Fruit fly (Drosophila melanogaster) whole organism, embryonic: ENCODE results near the gene CG9782.

Experiments
- CG10654 ChIP-seq: fragments of 200-800 bp; sonication (Bioruptor generic); optimal IDR thresholded peaks from 2 replicates; lab custom pipeline; 2016; ENCODE audit warnings: missing biosample characterization, missing genetic modification characterization
- CG11560 ChIP-seq: fragments of 200-800 bp; sonication (Bioruptor generic); IDR thresholded peaks from 3 replicates; pipeline ENCODE4 v1.3.6; 2022; ENCODE audit warnings: missing biosample characterization, missing genetic modification characterization
- CG11696 ChIP-seq: fragments of 200-800 bp; sonication (Bioruptor generic); IDR thresholded peaks from 2 replicates; pipeline ENCODE4 v1.3.6; 2022; ENCODE audit warnings: missing biosample characterization, missing genetic modification characterization
- CG12071 ChIP-seq: fragments of 200-800 bp; sonication (Bioruptor generic); optimal IDR thresholded peaks from 3 replicates; lab custom pipeline; 2018; ENCODE audit warnings: missing biosample characterization, mild to moderate bottlenecking, missing genetic modification characterization
- CG12769 ChIP-seq: fragments of 200-800 bp; sonication (Bioruptor generic); optimal IDR thresholded peaks from 2 replicates; lab custom pipeline; 2019; ENCODE audit warnings: missing biosample characterization, mild to moderate bottlenecking, missing genetic modification characterization, moderate library complexity
- CG17568 ChIP-seq: fragments of 200-800 bp; sonication (Bioruptor generic); optimal IDR thresholded peaks from 2 replicates; lab custom pipeline; 2018; ENCODE audit warnings: missing biosample characterization, mild to moderate bottlenecking, missing genetic modification characterization, moderate library complexity
- CG32772 ChIP-seq: fragments of 200-800 bp; sonication (Bioruptor generic); IDR thresholded peaks from 2 replicates; pipeline ENCODE4 v1.3.6; 2022; ENCODE audit warnings: missing biosample characterization, missing genetic modification characterization
- CG4360 ChIP-seq: fragments of 200-800 bp; sonication (Bioruptor generic); IDR thresholded peaks from 2 replicates; pipeline ENCODE4 v1.3.6; 2022; ENCODE audit warnings: missing biosample characterization, missing genetic modification characterization
- CG43689 ChIP-seq: fragments of 200-800 bp; sonication (Bioruptor generic); IDR thresholded peaks from 2 replicates; pipeline ENCODE4 v1.3.6; 2022; ENCODE audit warnings: missing biosample characterization, missing genetic modification characterization
- CG4617 ChIP-seq: fragments of 200-800 bp; sonication (Bioruptor generic); optimal IDR thresholded peaks from 3 replicates; lab custom pipeline; 2016; ENCODE audit warnings: missing biosample characterization, missing genetic modification characterization, borderline replicate concordance
- CG6654 ChIP-seq: fragments of 200-800 bp; sonication (Bioruptor generic); optimal IDR thresholded peaks from 2 replicates; lab custom pipeline; 2017; ENCODE audit warnings: missing biosample characterization, mild to moderate bottlenecking, missing genetic modification characterization
- CG6813 ChIP-seq: fragments of 200-800 bp; sonication (Bioruptor generic); optimal IDR thresholded peaks from 2 replicates; lab custom pipeline; 2017; ENCODE audit warnings: missing biosample characterization, missing genetic modification characterization, mild to moderate bottlenecking, moderate library complexity, missing genetic modification reagents
- CG7357 ChIP-seq: fragments of 200-800 bp; sonication (Bioruptor generic); IDR thresholded peaks from 3 replicates; pipeline ENCODE4 v1.3.6; 2022; ENCODE audit warnings: missing biosample characterization, missing genetic modification characterization
- CG7928 ChIP-seq: fragments of 200-800 bp; sonication (Bioruptor generic); optimal IDR thresholded peaks from 2 replicates; lab custom pipeline; 2017; ENCODE audit warnings: missing biosample characterization, mild to moderate bottlenecking, missing genetic modification characterization
- CG8281 ChIP-seq: fragments of 200-800 bp; sonication (Bioruptor generic); optimal IDR thresholded peaks from 2 replicates; lab custom pipeline; 2018; ENCODE audit warnings: missing biosample characterization, mild to moderate bottlenecking, missing genetic modification characterization, moderate library complexity
- CG9797 ChIP-seq: fragments of 200-800 bp; sonication (Bioruptor generic); optimal IDR thresholded peaks from 3 replicates; lab custom pipeline; 2018; ENCODE audit warnings: missing biosample characterization, mild to moderate bottlenecking, missing genetic modification characterization
- CTCF ChIP-seq: fragments of 200-800 bp; sonication (Bioruptor generic); optimal IDR thresholded peaks from 2 replicates; lab custom pipeline; 2017; ENCODE audit warnings: missing biosample characterization, mild to moderate bottlenecking, missing genetic modification characterization, moderate library complexity
- Camta ChIP-seq: fragments of 200-800 bp; sonication (Bioruptor generic); optimal IDR thresholded peaks from 2 replicates; lab custom pipeline; 2016; ENCODE audit warnings: missing biosample characterization, missing genetic modification characterization
- D ChIP-seq, 2 experiments: fragments of 200-800 bp in 1 of 2; fragments of >200 bp in 1 of 2; sonication (Bioruptor generic) in 1 of 2; optimal IDR thresholded peaks; 2 replicates in 1 of 2; 3 replicates in 1 of 2; lab custom pipeline; 2017; ENCODE audit warnings: mild to moderate bottlenecking in 1 of 2, missing biosample characterization in 1 of 2, missing genetic modification characterization in 1 of 2, missing genetic modification reagents in 1 of 2
- Dip2 ChIP-seq: fragments of 200-800 bp; sonication (Bioruptor generic); IDR thresholded peaks from 2 replicates; pipeline ENCODE4 v1.3.6; 2022; ENCODE audit warnings: missing biosample characterization, missing genetic modification characterization
- GATAe ChIP-seq: fragments of 200-800 bp; sonication (Bioruptor generic); conservative IDR thresholded peaks from 2 replicates; pipeline ENCODE4 v1.3.6; 2022; ENCODE audit warnings: missing biosample characterization, missing genetic modification characterization
- HHEX ChIP-seq: fragments of 200-800 bp; sonication (Bioruptor generic); optimal IDR thresholded peaks from 3 replicates; lab custom pipeline; 2017; ENCODE audit warnings: missing biosample characterization, mild to moderate bottlenecking, missing genetic modification characterization, missing genetic modification reagents
- HLH3B ChIP-seq: fragments of 200-800 bp; sonication (Bioruptor generic); IDR thresholded peaks from 2 replicates; pipeline ENCODE4 v1.3.6; 2022; ENCODE audit warnings: missing biosample characterization, missing genetic modification characterization
- MBD-R2 ChIP-seq: fragments of 200-800 bp; sonication (Bioruptor generic); IDR thresholded peaks from 2 replicates; pipeline ENCODE4 v1.3.6; 2022; ENCODE audit warnings: missing biosample characterization, missing genetic modification characterization
- MESR4 ChIP-seq: fragments of 200-800 bp; sonication (Bioruptor generic); optimal IDR thresholded peaks from 2 replicates; lab custom pipeline; 2018; ENCODE audit warnings: missing biosample characterization, mild to moderate bottlenecking, missing genetic modification characterization, moderate library complexity
- Myb ChIP-seq: fragments of 200-800 bp; sonication (Bioruptor generic); optimal IDR thresholded peaks from 2 replicates; lab custom pipeline; 2016; ENCODE audit warnings: missing biosample characterization, missing genetic modification characterization
- Nf-YC ChIP-seq: fragments of 200-800 bp; optimal IDR thresholded peaks from 3 replicates; lab custom pipeline; 2019; ENCODE audit warnings: missing biosample characterization, mild to moderate bottlenecking, missing genetic modification characterization, moderate library complexity
- Oaz ChIP-seq: fragments of 200-800 bp; sonication (Bioruptor generic); IDR thresholded peaks from 2 replicates; pipeline ENCODE4 v1.3.6; 2022; ENCODE audit warnings: missing biosample characterization, missing genetic modification characterization
- Opbp ChIP-seq: fragments of 200-800 bp; sonication (Bioruptor generic); IDR thresholded peaks from 3 replicates; pipeline ENCODE4 v1.3.6; 2022; ENCODE audit warnings: missing biosample characterization, missing genetic modification characterization; ENCODE audit not compliant: partially characterized antibody
- PHDP ChIP-seq: fragments of 200-800 bp; sonication (Bioruptor generic); optimal IDR thresholded peaks from 3 replicates; lab custom pipeline; 2018; ENCODE audit warnings: missing biosample characterization, mild to moderate bottlenecking, missing genetic modification characterization, moderate library complexity
- Rfx ChIP-seq: fragments of 200-800 bp; sonication (Bioruptor generic); IDR thresholded peaks from 2 replicates; pipeline ENCODE4 v1.3.6; 2022; ENCODE audit warnings: missing biosample characterization, missing genetic modification characterization
- Sin3A ChIP-seq: fragments of >200 bp; optimal IDR thresholded peaks from 2 replicates; lab custom pipeline; 2018
- Spps ChIP-seq: fragments of 200-800 bp; sonication (Bioruptor generic); optimal IDR thresholded peaks from 2 replicates; lab custom pipeline; 2018; ENCODE audit warnings: missing biosample characterization, mild to moderate bottlenecking, missing genetic modification characterization
- Stat92E ChIP-seq, 3 experiments: fragments of >200 bp in 2 of 3; fragments of 200-800 bp in 1 of 3; sonication (Bioruptor generic) in 1 of 3; optimal IDR thresholded peaks; 2 replicates each; lab custom pipeline; 2017 to 2019; ENCODE audit warnings: missing biosample characterization in 3 of 3, missing genetic modification characterization in 3 of 3, mild to moderate bottlenecking in 1 of 3, moderate library complexity in 1 of 3
- Trl ChIP-seq, 3 experiments: fragments of >200 bp in 2 of 3; fragments of 200-800 bp in 1 of 3; sonication (Bioruptor generic) in 1 of 3; optimal IDR thresholded peaks; 2 replicates in 1 of 3; 3 replicates in 2 of 3; lab custom pipeline; 2016 to 2017; ENCODE audit warnings: missing biosample characterization in 1 of 3, missing genetic modification characterization in 1 of 3
- bcd ChIP-seq: fragments of 200-800 bp; sonication (Bioruptor generic); optimal IDR thresholded peaks from 2 replicates; lab custom pipeline; 2017; ENCODE audit warnings: missing biosample characterization, mild to moderate bottlenecking, missing genetic modification characterization
- chm ChIP-seq: fragments of 200-800 bp; sonication (Bioruptor generic); IDR thresholded peaks from 2 replicates; pipeline ENCODE4 v1.3.6; 2022; ENCODE audit warnings: missing biosample characterization, missing genetic modification characterization
- ci ChIP-seq: fragments of 200-800 bp; sonication (Bioruptor generic); IDR thresholded peaks from 3 replicates; pipeline ENCODE4 v1.3.6; 2022; ENCODE audit warnings: missing biosample characterization, missing genetic modification characterization
- ems ChIP-seq: fragments of 200-800 bp; sonication (Bioruptor generic); optimal IDR thresholded peaks from 3 replicates; lab custom pipeline; 2016; ENCODE audit warnings: missing biosample characterization, missing genetic modification characterization
- en ChIP-seq: fragments of 200-800 bp; sonication (Bioruptor generic); optimal IDR thresholded peaks from 2 replicates; lab custom pipeline; 2016; ENCODE audit warnings: missing biosample characterization, missing genetic modification characterization
- esg ChIP-seq: fragments of 200-800 bp; sonication (Bioruptor generic); conservative IDR thresholded peaks from 2 replicates; pipeline ENCODE4 v1.3.6; 2022; ENCODE audit warnings: missing biosample characterization, missing genetic modification characterization
- grau ChIP-seq: fragments of 200-800 bp; optimal IDR thresholded peaks from 3 replicates; lab custom pipeline; 2019; ENCODE audit warnings: missing biosample characterization, mild to moderate bottlenecking, missing genetic modification characterization, moderate library complexity
- h ChIP-seq: fragments of >200 bp; optimal IDR thresholded peaks from 2 replicates; lab custom pipeline; 2017
- ham ChIP-seq: fragments of 200-800 bp; sonication (Bioruptor generic); IDR thresholded peaks from 2 replicates; pipeline ENCODE4 v1.3.6; 2022; ENCODE audit warnings: missing biosample characterization, missing genetic modification characterization
- jumu ChIP-seq: fragments of 200-800 bp; sonication (Bioruptor generic); optimal IDR thresholded peaks from 3 replicates; lab custom pipeline; 2016; ENCODE audit warnings: missing biosample characterization, missing genetic modification characterization
- mirr ChIP-seq: fragments of 200-800 bp; sonication (Bioruptor generic); optimal IDR thresholded peaks from 3 replicates; lab custom pipeline; 2018; ENCODE audit warnings: missing biosample characterization, mild to moderate bottlenecking, missing genetic modification characterization
- nau ChIP-seq: fragments of 200-800 bp; sonication (Bioruptor generic); optimal IDR thresholded peaks from 3 replicates; lab custom pipeline; 2017; ENCODE audit warnings: missing biosample characterization, mild to moderate bottlenecking, missing genetic modification characterization, missing genetic modification reagents
- pb ChIP-seq: fragments of 200-800 bp; sonication (Bioruptor generic); optimal IDR thresholded peaks from 3 replicates; lab custom pipeline; 2016; ENCODE audit warnings: missing biosample characterization, missing genetic modification characterization
- zfh1 ChIP-seq: fragments of 200-800 bp; sonication (Bioruptor generic); IDR thresholded peaks from 3 replicates; pipeline ENCODE4 v1.3.6; 2022; ENCODE audit warnings: missing biosample characterization, missing genetic modification characterization

Gene CG9782

DNA sequence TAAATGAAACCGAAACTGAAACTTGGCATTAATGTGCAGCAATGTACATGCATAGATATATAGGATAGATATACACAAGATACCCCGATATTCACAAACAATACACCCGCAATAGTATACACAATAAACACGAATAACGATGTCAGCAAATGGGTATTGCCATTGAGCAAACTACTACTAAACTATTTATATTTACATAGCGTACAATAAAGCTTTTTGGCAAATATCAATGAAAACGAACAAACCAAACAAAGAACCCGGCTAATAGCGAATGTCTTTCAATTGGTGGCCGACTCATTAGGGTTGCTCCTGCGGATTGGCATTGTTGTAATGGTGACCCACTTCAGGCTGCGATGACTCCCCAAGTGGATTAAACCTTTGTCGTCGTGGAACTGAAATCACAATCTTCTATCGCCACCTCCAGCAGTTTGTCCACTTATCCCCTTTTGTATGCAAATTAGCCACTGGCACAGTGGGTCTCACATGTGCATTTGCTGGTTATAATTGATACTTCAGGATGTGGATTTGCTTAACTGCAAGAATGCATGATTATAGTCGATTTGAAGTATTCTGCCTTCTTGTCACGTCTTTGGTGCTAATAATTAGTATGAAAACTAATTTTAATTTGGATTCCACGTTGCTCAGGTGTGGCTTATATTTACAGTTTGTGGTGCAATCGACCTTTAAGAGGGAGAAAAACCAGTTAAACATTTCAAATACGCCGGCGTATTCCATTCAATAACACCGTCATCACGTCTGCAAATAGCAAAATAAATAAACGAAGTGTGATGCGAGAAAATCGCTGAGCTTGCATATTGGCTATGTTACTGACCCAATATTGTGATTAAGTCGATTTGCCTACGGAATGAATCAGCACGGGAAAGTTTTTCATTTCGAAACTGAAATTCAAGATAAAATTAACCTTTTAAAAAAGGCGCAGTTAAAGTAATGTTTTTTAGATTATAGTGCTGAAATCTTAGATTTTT is 29.0 kb upstream of the CG9782 start (continued):
- TF ChIP-seq CG4617 (no peak), bcd (peak; percentile 0), Opbp (GFP tag; lab: Robert Waterston, UW) (no peak), ham (GFP tag; lab: Robert Waterston, UW) (no peak), CG6654 (no peak), en (GFP tag; lab: Kevin White, UChicago) (peak; percentile 75), h (lab: Kevin White, UChicago) (no peak), HLH3B (peak; percentile 47; the same call in 1 of the 2 replicates), Stat92E (GFP tag; optimal IDR thresholded peaks at IDR 0.05; lab: Kevin White, UChicago) (no peak), CG8281 (tag; lab: Kevin White, UChicago) (peak; percentile 60), CG4360 (GFP tag; lab: Robert Waterston, UW) (no peak), CTCF (GFP tag; lab: Kevin White, UChicago) (peak; percentile 22), jumu (GFP tag; lab: Kevin White, UChicago) (peak; percentile 80), PHDP (tag; lab: Kevin White, UChicago) (no peak), GATAe (GFP tag; lab: Robert Waterston, UW) (no peak), D (optimal IDR thresholded peaks at IDR 0.05; lab: Kevin White, UChicago) (no peak), D (GFP tag; optimal IDR thresholded peaks at IDR 0.05; lab: Kevin White, UChicago) (no peak), CG17568 (GFP tag; lab: Kevin White, UChicago) (no peak), CG7357 (GFP tag; lab: Robert Waterston, UW) (peak; percentile 67; the same call in 2 of the 3 replicates), CG7928 (GFP tag; lab: Kevin White, UChicago) (no peak), ems (GFP tag; lab: Kevin White, UChicago) (no peak), CG12769 (tag; lab: Kevin White, UChicago) (peak; percentile 38), nau (no peak), Dip2 (no peak), HHEX (GFP tag; lab: Kevin White, UChicago) (no peak), Nf-YC (tag; lab: Kevin White, UChicago) (no peak), Rfx (GFP tag; lab: Robert Waterston, UW) (no peak), CG11560 (tag; lab: Robert Waterston, UW) (no peak), CG32772 (GFP tag; lab: Robert Waterston, UW) (peak; percentile 42; the same call in 1 of the 2 replicates), CG6813 (GFP tag; lab: Kevin White, UChicago) (peak; percentile 32), CG9797 (GFP tag; lab: Kevin White, UChicago) (no peak), Camta (GFP tag; lab: Kevin White, UChicago) (peak; percentile 85), mirr (no peak), CG43689 (GFP tag; lab: Robert Waterston, UW) (no peak), Sin3A (lab: Kevin White, UChicago) (no peak), CG10654 (no peak), pb (peak; percentile 75), chm (GFP tag; lab: Robert Waterston, UW) (no peak), MESR4 (GFP tag; lab: Kevin White, UChicago) (no peak), ci (GFP tag; lab: Robert Waterston, UW) (peak; percentile 77), CG11696 (GFP tag; lab: Robert Waterston, UW) (peak; percentile 62), Spps (tag; lab: Kevin White, UChicago) (no peak), Trl (optimal IDR thresholded peaks at IDR 0.05; lab: Kevin White, UChicago) (no peak), Trl (GFP tag; optimal IDR thresholded peaks at IDR 0.05; lab: Kevin White, UChicago) (peak; percentile 81), MBD-R2 (GFP tag; lab: Robert Waterston, UW) (no peak), Oaz (GFP tag; lab: Robert Waterston, UW) (peak; percentile 73), Myb (GFP tag; lab: Kevin White, UChicago) (no peak), esg (GFP tag; lab: Robert Waterston, UW) (peak; percentile 89), grau (tag; lab: Kevin White, UChicago) (peak; percentile 26), CG12071 (GFP tag; lab: Kevin White, UChicago) (no peak), zfh1 (peak; percentile 84)
